Fruit fly (Drosophila melanogaster) Kc167 (cell line): Measurements from ENCODE around the gene Rpn12R.

Source experiments
- Myc ChIP-seq: fragments of >200 bp; optimal IDR thresholded peaks from 2 replicates; lab custom pipeline; 2017; ENCODE audit warnings: missing external identifiers
- insv ChIP-seq: fragments of >200 bp; optimal IDR thresholded peaks from 3 replicates; lab custom pipeline; 2018; ENCODE audit warnings: missing external identifiers
- ttk ChIP-seq: sonication (Bioruptor generic); optimal IDR thresholded peaks from 2 replicates; lab custom pipeline; 2017; ENCODE audit warnings: missing external identifiers

- TF ChIP-seq insv (lab: Kevin White, UChicago), result no peak
- TF ChIP-seq Myc (lab: Kevin White, UChicago), result no peak
- no peak for TF ChIP-seq ttk (lab: Kevin White, UChicago)
Measured at dm6 chr3L:14992807-14993206, 49.6 kb downstream of the Rpn12R start.
